Fruit fly (Drosophila melanogaster): ENCODE measurements around the gene CG4022.

The CG4022 gene

dm6 chr3L:9366850-9367430 lies 43.7 kb downstream of the CG4022 start, which contains the start of the genes Klp67A and CG4452 (continued):
- TF ChIP-seq CG4424 (GFP tag; optimal IDR thresholded peaks at IDR 0.05) (peak; percentile 50), CG33213 (GFP tag; optimal IDR thresholded peaks at IDR 0.05) (no peak), fd3F (GFP tag; optimal IDR thresholded peaks at IDR 0.05) (peak; percentile 11), YL-1 (GFP tag; optimal IDR thresholded peaks at IDR 0.05) (peak; percentile 39), Med (GFP tag) (peak; percentile 87), sob (GFP tag; IDR thresholded peaks at IDR 0.05) (no peak), CG8290 (GFP tag; optimal IDR thresholded peaks at IDR 0.05) (peak; percentile 43), CG8290 (tag; optimal IDR thresholded peaks at IDR 0.05) (peak in 1 of 2 experiments; percentile 63), org-1 (GFP tag; optimal IDR thresholded peaks at IDR 0.05) (no peak), CG17802 (tag; optimal IDR thresholded peaks at IDR 0.05) (no peak), sna (GFP tag; IDR thresholded peaks at IDR 0.05; ENCODE audit: partially characterized antibody) (peak; percentile 91), CG14014 (GFP tag; IDR thresholded peaks at IDR 0.05) (peak; percentile 10; the same call in 1 of the 2 replicates), nom (GFP tag; optimal IDR thresholded peaks at IDR 0.05) (no peak), CG14050 (GFP tag; IDR thresholded peaks at IDR 0.05) (0 out of 3 replicates have a peak, but pooled peaks have one; percentile 9), tgo (GFP tag; IDR thresholded peaks at IDR 0.05) (peak; percentile 21; the same call in 1 of the 3 replicates), Sry-δ (GFP tag; optimal IDR thresholded peaks at IDR 0.05) (peak; percentile 88), zfh1 (GFP tag; IDR thresholded peaks at IDR 0.05) (0 out of 3 replicates have a peak, but pooled peaks have one; percentile 18), CG7928 (GFP tag; optimal IDR thresholded peaks at IDR 0.05) (peak; percentile 12), Xbp1 (GFP tag; optimal IDR thresholded peaks at IDR 0.05) (peak; percentile 43), Rx (GFP tag; IDR thresholded peaks at IDR 0.05) (no peak), tll (GFP tag; optimal IDR thresholded peaks at IDR 0.05) (peak in 1 of 2 experiments; percentile 22), CG13894 (tag; optimal IDR thresholded peaks at IDR 0.05) (peak; percentile 32), tna (GFP tag; IDR thresholded peaks at IDR 0.05; ENCODE audit: partially characterized antibody) (peak; percentile 71; the same call in 1 of the 2 replicates), zen (tag; optimal IDR thresholded peaks at IDR 0.05) (peak; percentile 69), CG15073 (GFP tag; optimal IDR thresholded peaks at IDR 0.05) (no peak), kni (GFP tag; optimal IDR thresholded peaks at IDR 0.05) (no peak), CG6654 (GFP tag; optimal IDR thresholded peaks at IDR 0.05) (no peak), Poxn (GFP tag; IDR thresholded peaks at IDR 0.05) (no peak), HmgZ (tag; optimal IDR thresholded peaks at IDR 0.05) (peak; percentile 20), Ssrp (tag; optimal IDR thresholded peaks at IDR 0.05) (peak; percentile 32), Meics (GFP tag; optimal IDR thresholded peaks at IDR 0.05) (no peak), chif (GFP tag; optimal IDR thresholded peaks at IDR 0.05) (peak in 1 of 2 experiments; percentile 15), CG13424 (tag; optimal IDR thresholded peaks at IDR 0.05) (peak; percentile 54), bab2 (GFP tag; optimal IDR thresholded peaks at IDR 0.05) (peak; percentile 20), Bgb (GFP tag; IDR thresholded peaks at IDR 0.05; ENCODE audit: partially characterized antibody) (peak; percentile 88), CG9932 (GFP tag; IDR thresholded peaks at IDR 0.05) (peak; percentile 60), stc (GFP tag; IDR thresholded peaks at IDR 0.05) (no peak), mld (GFP tag; IDR thresholded peaks at IDR 0.05; ENCODE audit: partially characterized antibody) (peak; percentile 71), insv (GFP tag; optimal IDR thresholded peaks at IDR 0.05) (peak in 1 of 2 experiments; percentile 39), kay (GFP tag; optimal IDR thresholded peaks at IDR 0.05) (peak; percentile 39), lilli (GFP tag; optimal IDR thresholded peaks at IDR 0.05) (peak; percentile 58), Atf-2 (GFP tag; optimal IDR thresholded peaks at IDR 0.05) (no peak), CG6791 (GFP tag; IDR thresholded peaks at IDR 0.05; ENCODE audit: partially characterized antibody) (peak; percentile 83), D19A (tag; optimal IDR thresholded peaks at IDR 0.05) (peak; percentile 3), CG10462 (GFP tag; optimal IDR thresholded peaks at IDR 0.05) (no peak), gro (GFP tag; optimal IDR thresholded peaks at IDR 0.05) (no peak), Scr (GFP tag; IDR thresholded peaks at IDR 0.05; ENCODE audit: partially characterized antibody) (peak; percentile 97), CG2712 (tag; optimal IDR thresholded peaks at IDR 0.05) (peak; percentile 74), CG42726 (GFP tag; IDR thresholded peaks at IDR 0.05; ENCODE audit: partially characterized antibody) (peak; percentile 56)

All from whole organism, embryonic.